Worm (Caenorhabditis elegans) whole organism, early embryonic: ENCODE data around the gene acr-16.

Source experiments
- hmg-4 ChIP-seq: fragments of 200-800 bp; sonication (Bioruptor generic); optimal IDR thresholded peaks from 2 replicates; lab custom pipeline; 2018; ENCODE audit warnings: mild to moderate bottlenecking, missing genetic modification characterization, missing compliant biosample characterization
- tbx-11 ChIP-seq: fragments of 200-800 bp; sonication (Bioruptor generic); IDR thresholded peaks from 2 replicates; pipeline ENCODE4 v1.3.6; 2022; ENCODE audit warnings: missing genetic modification characterization, missing compliant biosample characterization

- TF ChIP-seq tbx-11 (GFP tag; lab: Robert Waterston, UW) (no peak), hmg-4 (GFP tag; lab: Kevin White, UChicago) (no peak)
Measured at ce11 chrV:8513361-8513760, 47.7 kb upstream of the acr-16 start, which contains the start of gene F45F2.9.
